Fruit fly (Drosophila melanogaster) whole organism, embryonic: Measurements from ENCODE around the gene bab1.

ENCODE experiments used
- BEAF-32 ChIP-seq: fragments of 200-800 bp; sonication (Bioruptor generic); optimal IDR thresholded peaks from 3 replicates; lab custom pipeline; 2017; ENCODE audit warnings: missing biosample characterization, missing genetic modification characterization, mild to moderate bottlenecking, moderate library complexity, missing genetic modification reagents
- BtbVII ChIP-seq: fragments of 200-800 bp; sonication (Bioruptor generic); optimal IDR thresholded peaks from 3 replicates; lab custom pipeline; 2017; ENCODE audit warnings: missing biosample characterization, mild to moderate bottlenecking, missing genetic modification characterization
- CG11093 ChIP-seq: fragments of 200-800 bp; sonication (Bioruptor generic); IDR thresholded peaks from 3 replicates; pipeline ENCODE4 v1.3.6; 2022; ENCODE audit warnings: missing biosample characterization, missing genetic modification characterization
- CG11560 ChIP-seq: fragments of 200-800 bp; sonication (Bioruptor generic); IDR thresholded peaks from 3 replicates; pipeline ENCODE4 v1.3.6; 2022; ENCODE audit warnings: missing biosample characterization, missing genetic modification characterization
- CG13424 ChIP-seq: fragments of 200-800 bp; sonication (Bioruptor generic); optimal IDR thresholded peaks from 2 replicates; lab custom pipeline; 2019; ENCODE audit warnings: missing biosample characterization, mild to moderate bottlenecking, missing genetic modification characterization, moderate library complexity
- CG14710 ChIP-seq: fragments of 200-800 bp; sonication (Bioruptor generic); optimal IDR thresholded peaks from 3 replicates; lab custom pipeline; 2019; ENCODE audit warnings: missing biosample characterization, mild to moderate bottlenecking, missing genetic modification characterization, moderate library complexity
- CG1529 ChIP-seq: fragments of 200-800 bp; sonication (Bioruptor generic); optimal IDR thresholded peaks from 3 replicates; lab custom pipeline; 2018; ENCODE audit warnings: missing biosample characterization, missing genetic modification characterization
- CG15514 ChIP-seq: fragments of 200-800 bp; sonication (Bioruptor generic); optimal IDR thresholded peaks from 3 replicates; lab custom pipeline; 2017; ENCODE audit warnings: missing biosample characterization, missing genetic modification characterization, mild to moderate bottlenecking, moderate library complexity, missing genetic modification reagents
- CG1603 ChIP-seq: fragments of 200-800 bp; sonication (Bioruptor generic); optimal IDR thresholded peaks from 2 replicates; lab custom pipeline; 2019; ENCODE audit warnings: missing biosample characterization, mild to moderate bottlenecking, missing genetic modification characterization, moderate library complexity
- CG17328 ChIP-seq: fragments of 200-800 bp; sonication (Bioruptor generic); IDR thresholded peaks from 2 replicates; pipeline ENCODE4 v1.3.6; 2022; ENCODE audit warnings: missing biosample characterization, missing genetic modification characterization
- CG17829 ChIP-seq: fragments of 200-800 bp; optimal IDR thresholded peaks from 2 replicates; lab custom pipeline; 2019; ENCODE audit warnings: missing biosample characterization, mild to moderate bottlenecking, missing genetic modification characterization, moderate library complexity
- CG31388 ChIP-seq: fragments of 200-800 bp; sonication (Bioruptor generic); optimal IDR thresholded peaks from 2 replicates; lab custom pipeline; 2016; ENCODE audit warnings: missing biosample characterization, missing genetic modification characterization
- CG4404 ChIP-seq: fragments of 200-800 bp; sonication (Bioruptor generic); IDR thresholded peaks from 2 replicates; pipeline ENCODE4 v1.3.6; 2022; ENCODE audit warnings: missing biosample characterization, missing genetic modification characterization
- CG5180 ChIP-seq: fragments of 200-800 bp; sonication (Bioruptor generic); optimal IDR thresholded peaks from 3 replicates; lab custom pipeline; 2017; ENCODE audit warnings: missing biosample characterization, missing genetic modification characterization, mild to moderate bottlenecking, moderate library complexity, missing genetic modification reagents
- CG6683 ChIP-seq: fragments of 200-800 bp; sonication (Bioruptor generic); optimal IDR thresholded peaks from 2 replicates; lab custom pipeline; 2017; ENCODE audit warnings: missing biosample characterization, mild to moderate bottlenecking, missing genetic modification characterization, missing genetic modification reagents
- CG6765 ChIP-seq: fragments of 200-800 bp; sonication (Bioruptor generic); optimal IDR thresholded peaks from 3 replicates; lab custom pipeline; 2017; ENCODE audit warnings: missing biosample characterization, mild to moderate bottlenecking, missing genetic modification characterization
- CG6813 ChIP-seq: fragments of 200-800 bp; sonication (Bioruptor generic); optimal IDR thresholded peaks from 2 replicates; lab custom pipeline; 2017; ENCODE audit warnings: missing biosample characterization, missing genetic modification characterization, mild to moderate bottlenecking, moderate library complexity, missing genetic modification reagents
- CG7372 ChIP-seq: fragments of 200-800 bp; sonication (Bioruptor generic); IDR thresholded peaks from 2 replicates; pipeline ENCODE4 v1.3.6; 2022; ENCODE audit warnings: missing biosample characterization, missing genetic modification characterization
- CG8281 ChIP-seq: fragments of 200-800 bp; sonication (Bioruptor generic); optimal IDR thresholded peaks from 2 replicates; lab custom pipeline; 2018; ENCODE audit warnings: missing biosample characterization, mild to moderate bottlenecking, missing genetic modification characterization, moderate library complexity
- CG8388 ChIP-seq: fragments of 200-800 bp; sonication (Bioruptor generic); optimal IDR thresholded peaks from 2 replicates; lab custom pipeline; 2019; ENCODE audit warnings: missing biosample characterization, mild to moderate bottlenecking, missing genetic modification characterization, moderate library complexity
- CG8924 ChIP-seq: fragments of 200-800 bp; optimal IDR thresholded peaks from 3 replicates; lab custom pipeline; 2019; ENCODE audit warnings: missing biosample characterization, mild to moderate bottlenecking, missing genetic modification characterization, moderate library complexity
- Dfd ChIP-seq, 2 experiments: fragments of >200 bp; optimal IDR thresholded peaks; 2 replicates each; lab custom pipeline; 2017; ENCODE audit warnings: missing biosample characterization in 2 of 2, missing genetic modification characterization in 2 of 2
- Dp ChIP-seq: fragments of 200-800 bp; sonication (Bioruptor generic); optimal IDR thresholded peaks from 2 replicates; lab custom pipeline; 2018; ENCODE audit warnings: missing biosample characterization, mild to moderate bottlenecking, missing genetic modification characterization, moderate library complexity
- HLH3B ChIP-seq: fragments of 200-800 bp; sonication (Bioruptor generic); IDR thresholded peaks from 2 replicates; pipeline ENCODE4 v1.3.6; 2022; ENCODE audit warnings: missing biosample characterization, missing genetic modification characterization
- Hey ChIP-seq: fragments of 200-800 bp; sonication (Bioruptor generic); optimal IDR thresholded peaks from 3 replicates; lab custom pipeline; 2018; ENCODE audit warnings: missing biosample characterization, mild to moderate bottlenecking, missing genetic modification characterization
- MESR4 ChIP-seq: fragments of 200-800 bp; sonication (Bioruptor generic); optimal IDR thresholded peaks from 2 replicates; lab custom pipeline; 2018; ENCODE audit warnings: missing biosample characterization, mild to moderate bottlenecking, missing genetic modification characterization, moderate library complexity
- Meics ChIP-seq: fragments of 200-800 bp; sonication (Bioruptor generic); optimal IDR thresholded peaks from 2 replicates; lab custom pipeline; 2017; ENCODE audit warnings: missing biosample characterization, mild to moderate bottlenecking, missing genetic modification characterization
- Sin3A ChIP-seq: fragments of >200 bp; optimal IDR thresholded peaks from 2 replicates; lab custom pipeline; 2018
- Spps ChIP-seq: fragments of 200-800 bp; sonication (Bioruptor generic); optimal IDR thresholded peaks from 2 replicates; lab custom pipeline; 2018; ENCODE audit warnings: missing biosample characterization, mild to moderate bottlenecking, missing genetic modification characterization
- Ssrp ChIP-seq: fragments of 200-800 bp; sonication (Bioruptor generic); optimal IDR thresholded peaks from 2 replicates; lab custom pipeline; 2018; ENCODE audit warnings: missing biosample characterization, mild to moderate bottlenecking, missing genetic modification characterization, moderate library complexity
- Stat92E ChIP-seq, 3 experiments: fragments of >200 bp in 2 of 3; fragments of 200-800 bp in 1 of 3; sonication (Bioruptor generic) in 1 of 3; optimal IDR thresholded peaks; 2 replicates each; lab custom pipeline; 2017 to 2019; ENCODE audit warnings: missing biosample characterization in 3 of 3, missing genetic modification characterization in 3 of 3, mild to moderate bottlenecking in 1 of 3, moderate library complexity in 1 of 3
- chm ChIP-seq: fragments of 200-800 bp; sonication (Bioruptor generic); IDR thresholded peaks from 2 replicates; pipeline ENCODE4 v1.3.6; 2022; ENCODE audit warnings: missing biosample characterization, missing genetic modification characterization
- ci ChIP-seq: fragments of 200-800 bp; sonication (Bioruptor generic); IDR thresholded peaks from 3 replicates; pipeline ENCODE4 v1.3.6; 2022; ENCODE audit warnings: missing biosample characterization, missing genetic modification characterization
- danr ChIP-seq: fragments of 200-800 bp; sonication (Bioruptor generic); IDR thresholded peaks from 2 replicates; pipeline ENCODE4 v1.3.6; 2022; ENCODE audit warnings: missing biosample characterization, missing genetic modification characterization
- dpn ChIP-seq, 2 experiments: fragments of 200-800 bp; sonication (Bioruptor generic); optimal IDR thresholded peaks; 3 replicates each; lab custom pipeline; 2016; ENCODE audit warnings: missing biosample characterization in 2 of 2, missing genetic modification characterization in 2 of 2
- ewg ChIP-seq: fragments of 200-800 bp; sonication (Bioruptor generic); optimal IDR thresholded peaks from 3 replicates; lab custom pipeline; 2017; ENCODE audit warnings: mild to moderate bottlenecking, missing biosample characterization, missing genetic modification reagents, missing genetic modification characterization
- grn ChIP-seq: fragments of 200-800 bp; sonication (Bioruptor generic); optimal IDR thresholded peaks from 3 replicates; lab custom pipeline; 2017; ENCODE audit warnings: missing biosample characterization, missing genetic modification characterization
- ham ChIP-seq: fragments of 200-800 bp; sonication (Bioruptor generic); IDR thresholded peaks from 2 replicates; pipeline ENCODE4 v1.3.6; 2022; ENCODE audit warnings: missing biosample characterization, missing genetic modification characterization
- klu ChIP-seq: fragments of 200-800 bp; sonication (Bioruptor generic); IDR thresholded peaks from 2 replicates; pipeline ENCODE4 v1.3.6; 2022; ENCODE audit warnings: missing biosample characterization, missing genetic modification characterization
- mld ChIP-seq: fragments of 200-800 bp; sonication (Bioruptor generic); IDR thresholded peaks from 3 replicates; pipeline ENCODE4 v1.3.6; 2022; ENCODE audit warnings: missing biosample characterization, missing genetic modification characterization; ENCODE audit not compliant: partially characterized antibody
- nerfin-2 ChIP-seq: fragments of 200-800 bp; sonication (Bioruptor generic); IDR thresholded peaks from 2 replicates; pipeline ENCODE4 v1.3.6; 2022; ENCODE audit warnings: missing biosample characterization, missing genetic modification characterization; ENCODE audit not compliant: partially characterized antibody
- repo ChIP-seq: fragments of 200-800 bp; sonication (Bioruptor generic); optimal IDR thresholded peaks from 2 replicates; lab custom pipeline; 2016; ENCODE audit warnings: missing biosample characterization, missing genetic modification characterization
- schlank ChIP-seq: fragments of 200-800 bp; sonication (Bioruptor generic); optimal IDR thresholded peaks from 2 replicates; lab custom pipeline; 2018; ENCODE audit warnings: missing biosample characterization, mild to moderate bottlenecking, missing genetic modification characterization
- stc ChIP-seq: fragments of 200-800 bp; sonication (Bioruptor generic); IDR thresholded peaks from 2 replicates; pipeline ENCODE4 v1.3.6; 2022; ENCODE audit warnings: missing biosample characterization, missing genetic modification characterization
- sug ChIP-seq: fragments of 200-800 bp; optimal IDR thresholded peaks from 2 replicates; lab custom pipeline; 2019; ENCODE audit warnings: missing biosample characterization, mild to moderate bottlenecking, missing genetic modification characterization, moderate library complexity
- tin ChIP-seq: fragments of 200-800 bp; sonication (Bioruptor generic); optimal IDR thresholded peaks from 3 replicates; lab custom pipeline; 2016; ENCODE audit warnings: missing biosample characterization, missing genetic modification characterization
- tx ChIP-seq: fragments of 200-800 bp; sonication (Bioruptor generic); optimal IDR thresholded peaks from 2 replicates; lab custom pipeline; 2016; ENCODE audit warnings: missing biosample characterization, missing genetic modification characterization
- zen2 ChIP-seq: fragments of 200-800 bp; sonication (Bioruptor generic); IDR thresholded peaks from 3 replicates; pipeline ENCODE4 v1.3.6; 2022; ENCODE audit warnings: missing biosample characterization, missing genetic modification characterization; ENCODE audit not compliant: partially characterized antibody

bab1 gene

DNA sequence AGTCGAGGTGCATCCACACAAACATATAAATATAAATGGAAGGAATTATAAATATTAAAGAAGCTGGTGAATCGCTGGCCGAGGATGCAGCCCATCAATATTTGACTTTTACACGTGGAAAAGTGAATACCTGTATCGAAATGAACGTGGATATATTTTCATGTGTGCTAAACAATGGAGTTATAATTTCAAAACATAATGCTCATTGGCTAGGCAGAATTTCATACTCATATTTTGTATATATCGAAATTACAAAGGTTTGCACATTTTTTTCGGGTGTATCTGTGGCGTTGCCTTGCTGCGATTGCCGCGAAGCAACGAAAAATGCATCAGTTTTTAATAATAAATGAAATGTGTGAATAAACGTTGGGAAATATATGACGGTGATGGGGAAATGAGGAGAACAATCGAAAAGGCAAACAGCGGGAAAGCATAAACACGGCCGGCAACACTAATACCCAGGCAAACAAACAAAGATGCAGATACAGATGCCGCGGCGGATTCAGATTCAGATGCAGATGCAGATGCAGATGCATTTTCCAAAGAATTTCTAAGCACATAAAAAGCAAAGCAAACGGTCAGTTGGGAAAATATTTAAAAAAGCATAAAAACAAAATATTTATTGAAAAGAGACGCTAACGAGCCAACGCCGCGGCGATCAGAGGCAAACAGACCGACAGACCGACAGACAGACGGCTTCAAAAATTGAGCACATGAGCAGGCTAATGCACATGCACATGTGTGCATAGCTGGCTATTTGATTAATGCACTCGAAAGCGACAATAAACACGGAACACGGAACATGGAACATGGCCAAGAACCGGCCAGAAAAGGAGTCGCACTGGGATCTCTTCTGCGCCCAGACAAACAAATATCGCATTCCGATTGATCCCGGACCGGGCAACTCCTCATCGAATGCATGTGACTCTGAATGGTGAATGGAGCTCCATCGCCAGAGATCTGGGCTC is 3.7 kb downstream of the bab1 start (continued):
- TF ChIP-seq danr (GFP tag; lab: Robert Waterston, UW) (0 out of 2 replicates have a peak, but pooled peaks have one; percentile 13), ham (GFP tag; lab: Robert Waterston, UW) (no peak), BEAF-32 (GFP tag; lab: Kevin White, UChicago) (no peak), CG17829 (tag; lab: Kevin White, UChicago) (peak; percentile 84), schlank (tag; lab: Kevin White, UChicago) (no peak), mld (GFP tag; lab: Robert Waterston, UW) (no peak), Spps (peak; percentile 80), CG1529 (peak; percentile 26), CG11560 (0 out of 3 replicates have a peak, but pooled peaks have one; percentile 8), nerfin-2 (GFP tag; lab: Robert Waterston, UW) (no peak), tx (no peak), Dp (GFP tag; lab: Kevin White, UChicago) (no peak), repo (GFP tag; lab: Kevin White, UChicago) (no peak), CG6765 (GFP tag; lab: Kevin White, UChicago) (no peak), stc (GFP tag; lab: Robert Waterston, UW) (no peak), klu (GFP tag; lab: Robert Waterston, UW) (no peak), dpn (GFP tag; optimal IDR thresholded peaks at IDR 0.05; lab: Kevin White, UChicago) (peak; percentile 7 to 16), HLH3B (no peak), CG1603 (tag; lab: Kevin White, UChicago) (peak; percentile 64), CG11093 (GFP tag; lab: Robert Waterston, UW) (0 out of 3 replicates have a peak, but pooled peaks have one; percentile 13), zen2 (GFP tag; lab: Robert Waterston, UW) (no peak), CG6813 (peak; percentile 35), CG15514 (GFP tag; lab: Kevin White, UChicago) (no peak), grn (GFP tag; lab: Kevin White, UChicago) (no peak), CG14710 (peak; percentile 78), MESR4 (GFP tag; lab: Kevin White, UChicago) (no peak), CG8924 (tag; lab: Kevin White, UChicago) (peak; percentile 31), Ssrp (tag; lab: Kevin White, UChicago) (peak; percentile 69), Dfd (GFP tag; optimal IDR thresholded peaks at IDR 0.05; lab: Kevin White, UChicago) (no peak), CG8281 (no peak), ci (GFP tag; lab: Robert Waterston, UW) (peak; percentile 70), CG6683 (GFP tag; lab: Kevin White, UChicago) (no peak), Hey (tag; lab: Kevin White, UChicago) (no peak), CG5180 (GFP tag; lab: Kevin White, UChicago) (no peak), CG4404 (peak; percentile 63), CG17328 (GFP tag; lab: Robert Waterston, UW) (peak; percentile 64), Meics (GFP tag; lab: Kevin White, UChicago) (no peak), CG31388 (GFP tag; lab: Kevin White, UChicago) (no peak), BtbVII (GFP tag; lab: Kevin White, UChicago) (no peak), CG7372 (GFP tag; lab: Robert Waterston, UW) (no peak), CG8388 (GFP tag; lab: Kevin White, UChicago) (peak; percentile 43), sug (tag; lab: Kevin White, UChicago) (no peak), tin (GFP tag; lab: Kevin White, UChicago) (peak; percentile 74), Sin3A (lab: Kevin White, UChicago) (no peak), ewg (GFP tag; lab: Kevin White, UChicago) (peak; percentile 29), CG13424 (tag; lab: Kevin White, UChicago) (peak; percentile 33), chm (GFP tag; lab: Robert Waterston, UW) (peak; percentile 76; the same call in 1 of the 2 replicates), Stat92E (GFP tag; optimal IDR thresholded peaks at IDR 0.05; lab: Kevin White, UChicago) (peak in 1 of 3 experiments; percentile 58)
